Fruit fly (Drosophila melanogaster) whole organism, prepupa: ENCODE data around the gene CG5126.

Experiments
- CG1621 ChIP-seq: fragments of 200-800 bp; sonication (Bioruptor generic); optimal IDR thresholded peaks from 3 replicates; lab custom pipeline; 2018; ENCODE audit warnings: missing biosample characterization, mild to moderate bottlenecking, missing genetic modification characterization
- CG3032 ChIP-seq: fragments of 200-800 bp; optimal IDR thresholded peaks from 2 replicates; lab custom pipeline; 2019; ENCODE audit warnings: missing biosample characterization, mild to moderate bottlenecking, missing genetic modification characterization, moderate library complexity
- Sox14 ChIP-seq: fragments of 200-800 bp; sonication (Bioruptor generic); optimal IDR thresholded peaks from 3 replicates; lab custom pipeline; 2016; ENCODE audit warnings: missing biosample characterization, missing genetic modification characterization
- acj6 ChIP-seq: fragments of 200-800 bp; sonication (Bioruptor generic); optimal IDR thresholded peaks from 3 replicates; lab custom pipeline; 2016; ENCODE audit warnings: missing biosample characterization, missing genetic modification characterization
- salr ChIP-seq, 2 experiments: fragments of 200-800 bp; sonication (Bioruptor generic); optimal IDR thresholded peaks; 3 replicates each; lab custom pipeline; 2016 to 2018; ENCODE audit warnings: missing biosample characterization in 2 of 2, missing genetic modification characterization in 2 of 2, mild to moderate bottlenecking in 1 of 2
- spab ChIP-seq: fragments of 200-800 bp; sonication (Bioruptor generic); optimal IDR thresholded peaks from 2 replicates; lab custom pipeline; 2017; ENCODE audit warnings: missing biosample characterization, mild to moderate bottlenecking, missing genetic modification characterization, missing genetic modification reagents

DNA sequence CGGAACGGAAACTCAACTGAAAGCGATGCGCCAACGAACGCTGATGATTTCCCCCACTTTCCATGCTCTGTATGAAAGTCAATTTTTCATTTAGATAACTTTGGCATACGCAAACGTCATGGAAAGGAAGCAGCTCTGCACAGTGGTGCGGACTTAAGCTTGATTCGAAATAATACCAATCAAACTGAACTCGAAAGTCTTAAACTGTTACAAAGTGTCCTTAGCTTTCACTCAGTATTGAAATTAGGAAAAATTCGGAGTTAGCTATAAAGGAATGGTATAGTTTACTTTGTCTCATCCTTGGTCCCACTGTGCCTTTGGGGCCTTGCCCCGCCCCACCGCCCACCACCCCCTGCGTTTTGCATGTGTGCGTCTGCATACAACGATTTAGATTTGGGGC lies 23.6 kb upstream of the CG5126 start:
- TF ChIP-seq Sox14 (GFP tag; lab: Kevin White, UChicago) = no peak
- no peak for TF ChIP-seq CG1621 (tag; lab: Kevin White, UChicago)
- no peak for TF ChIP-seq spab (GFP tag; lab: Kevin White, UChicago)
- no peak for TF ChIP-seq salr (GFP tag; optimal IDR thresholded peaks at IDR 0.05; lab: Kevin White, UChicago)
- TF ChIP-seq CG3032 (tag; lab: Kevin White, UChicago) = no peak
- TF ChIP-seq acj6 (GFP tag; lab: Kevin White, UChicago) = no peak
